Fruit fly (Drosophila melanogaster) whole organism, embryonic: Measurements from ENCODE around the gene sage.

Source experiments
- Bgb ChIP-seq: fragments of 200-800 bp; sonication (Bioruptor generic); IDR thresholded peaks from 2 replicates; pipeline ENCODE4 v1.3.6; 2022; ENCODE audit warnings: missing biosample characterization, missing genetic modification characterization; ENCODE audit not compliant: partially characterized antibody
- C15 ChIP-seq: fragments of 200-800 bp; sonication (Bioruptor generic); IDR thresholded peaks from 3 replicates; pipeline ENCODE4 v1.3.6; 2022; ENCODE audit warnings: missing biosample characterization, missing genetic modification characterization
- CG10431 ChIP-seq: fragments of 200-800 bp; sonication (Bioruptor generic); optimal IDR thresholded peaks from 3 replicates; lab custom pipeline; 2018; ENCODE audit warnings: missing biosample characterization, mild to moderate bottlenecking, missing genetic modification characterization
- CG10543 ChIP-seq: fragments of 200-800 bp; sonication (Bioruptor generic); optimal IDR thresholded peaks from 3 replicates; lab custom pipeline; 2017; ENCODE audit warnings: missing biosample characterization, mild to moderate bottlenecking, missing genetic modification characterization, moderate library complexity
- CG10654 ChIP-seq: fragments of 200-800 bp; sonication (Bioruptor generic); optimal IDR thresholded peaks from 2 replicates; lab custom pipeline; 2016; ENCODE audit warnings: missing biosample characterization, missing genetic modification characterization
- CG10979 ChIP-seq: fragments of 200-800 bp; sonication (Bioruptor generic); optimal IDR thresholded peaks from 2 replicates; lab custom pipeline; 2018; ENCODE audit warnings: missing biosample characterization, mild to moderate bottlenecking, missing genetic modification characterization, moderate library complexity
- CG11456 ChIP-seq: fragments of 200-800 bp; sonication (Bioruptor generic); IDR thresholded peaks from 3 replicates; pipeline ENCODE4 v1.3.6; 2022; ENCODE audit warnings: missing biosample characterization, missing genetic modification characterization
- CG13775 ChIP-seq: fragments of 200-800 bp; sonication (Bioruptor generic); optimal IDR thresholded peaks from 3 replicates; lab custom pipeline; 2017; ENCODE audit warnings: missing biosample characterization, mild to moderate bottlenecking, missing genetic modification characterization
- CG15696 ChIP-seq: fragments of 200-800 bp; sonication (Bioruptor generic); optimal IDR thresholded peaks from 2 replicates; lab custom pipeline; 2019; ENCODE audit warnings: missing biosample characterization, mild to moderate bottlenecking, missing genetic modification characterization, moderate library complexity
- CG1602 ChIP-seq: fragments of 200-800 bp; sonication (Bioruptor generic); optimal IDR thresholded peaks from 3 replicates; lab custom pipeline; 2016; ENCODE audit warnings: missing biosample characterization, missing genetic modification characterization
- CG18619 ChIP-seq: fragments of 200-800 bp; sonication (Bioruptor generic); optimal IDR thresholded peaks from 3 replicates; lab custom pipeline; 2017; ENCODE audit warnings: missing biosample characterization, mild to moderate bottlenecking, missing genetic modification characterization
- CG18764 ChIP-seq: fragments of 200-800 bp; sonication (Bioruptor generic); optimal IDR thresholded peaks from 3 replicates; lab custom pipeline; 2016; ENCODE audit warnings: missing biosample characterization, missing genetic modification characterization
- CG34224 ChIP-seq: fragments of 200-800 bp; sonication (Bioruptor generic); IDR thresholded peaks from 3 replicates; pipeline ENCODE4 v1.3.6; 2022; ENCODE audit warnings: missing biosample characterization, missing genetic modification characterization; ENCODE audit not compliant: partially characterized antibody
- CG4424 ChIP-seq: fragments of 200-800 bp; sonication (Bioruptor generic); optimal IDR thresholded peaks from 3 replicates; lab custom pipeline; 2016; ENCODE audit warnings: missing biosample characterization, missing genetic modification characterization
- CG4820 ChIP-seq: fragments of 200-800 bp; sonication (Bioruptor generic); optimal IDR thresholded peaks from 3 replicates; lab custom pipeline; 2016; ENCODE audit warnings: missing biosample characterization, missing genetic modification characterization
- CG5245 ChIP-seq: fragments of 200-800 bp; sonication (Bioruptor generic); optimal IDR thresholded peaks from 3 replicates; lab custom pipeline; 2016; ENCODE audit warnings: missing biosample characterization, missing genetic modification characterization
- CG5953 ChIP-seq: fragments of 200-800 bp; sonication (Bioruptor generic); IDR thresholded peaks from 2 replicates; pipeline ENCODE4 v1.3.6; 2022; ENCODE audit warnings: missing biosample characterization, missing genetic modification characterization
- CG9797 ChIP-seq: fragments of 200-800 bp; sonication (Bioruptor generic); optimal IDR thresholded peaks from 3 replicates; lab custom pipeline; 2018; ENCODE audit warnings: missing biosample characterization, mild to moderate bottlenecking, missing genetic modification characterization
- CG9817 ChIP-seq: fragments of 200-800 bp; sonication (Bioruptor generic); optimal IDR thresholded peaks from 2 replicates; lab custom pipeline; 2018; ENCODE audit warnings: missing biosample characterization, mild to moderate bottlenecking, missing genetic modification characterization, moderate library complexity
- Chrac-16 ChIP-seq: fragments of 200-800 bp; sonication (Bioruptor generic); optimal IDR thresholded peaks from 3 replicates; lab custom pipeline; 2016; ENCODE audit warnings: missing biosample characterization, missing genetic modification characterization
- Dll ChIP-seq: fragments of 200-800 bp; sonication (Bioruptor generic); IDR thresholded peaks from 4 replicates; pipeline ENCODE4 v1.3.6; 2022; ENCODE audit warnings: missing biosample characterization, missing genetic modification characterization; ENCODE audit not compliant: partially characterized antibody
- Dref ChIP-seq: fragments of 200-800 bp; sonication (Bioruptor generic); IDR thresholded peaks from 2 replicates; pipeline ENCODE4 v1.3.6; 2022; ENCODE audit warnings: missing biosample characterization, missing genetic modification characterization
- Ets97D ChIP-seq: fragments of 200-800 bp; sonication (Bioruptor generic); optimal IDR thresholded peaks from 3 replicates; lab custom pipeline; 2016; ENCODE audit warnings: missing biosample characterization, missing genetic modification characterization
- Fer1 ChIP-seq: fragments of 200-800 bp; sonication (Bioruptor generic); optimal IDR thresholded peaks from 2 replicates; lab custom pipeline; 2017; ENCODE audit warnings: missing biosample characterization, mild to moderate bottlenecking, missing genetic modification characterization
- Fer3 ChIP-seq: fragments of 200-800 bp; sonication (Bioruptor generic); optimal IDR thresholded peaks from 2 replicates; lab custom pipeline; 2018; ENCODE audit warnings: missing biosample characterization, mild to moderate bottlenecking, missing genetic modification characterization, moderate library complexity
- GATAe ChIP-seq: fragments of 200-800 bp; sonication (Bioruptor generic); conservative IDR thresholded peaks from 2 replicates; pipeline ENCODE4 v1.3.6; 2022; ENCODE audit warnings: missing biosample characterization, missing genetic modification characterization
- HLH54F ChIP-seq: fragments of 200-800 bp; sonication (Bioruptor generic); optimal IDR thresholded peaks from 3 replicates; lab custom pipeline; 2016; ENCODE audit warnings: missing biosample characterization, missing genetic modification characterization
- Hmr ChIP-seq: fragments of 200-800 bp; sonication (Bioruptor generic); optimal IDR thresholded peaks from 3 replicates; lab custom pipeline; 2017; ENCODE audit warnings: mild to moderate bottlenecking, missing biosample characterization, missing genetic modification reagents, missing genetic modification characterization
- Mad ChIP-seq: fragments of 200-800 bp; sonication (Bioruptor generic); optimal IDR thresholded peaks from 2 replicates; lab custom pipeline; 2016; ENCODE audit warnings: missing biosample characterization, missing genetic modification characterization
- NFAT ChIP-seq: fragments of 200-800 bp; sonication (Bioruptor generic); IDR thresholded peaks from 2 replicates; pipeline ENCODE4 v1.3.6; 2022; ENCODE audit warnings: missing biosample characterization, missing genetic modification characterization
- Opbp ChIP-seq: fragments of 200-800 bp; sonication (Bioruptor generic); IDR thresholded peaks from 3 replicates; pipeline ENCODE4 v1.3.6; 2022; ENCODE audit warnings: missing biosample characterization, missing genetic modification characterization; ENCODE audit not compliant: partially characterized antibody
- Ptx1 ChIP-seq: fragments of 200-800 bp; sonication (Bioruptor generic); IDR thresholded peaks from 2 replicates; pipeline ENCODE4 v1.3.6; 2022; ENCODE audit warnings: missing biosample characterization, missing genetic modification characterization
- Ravus ChIP-seq: fragments of 200-800 bp; sonication (Bioruptor generic); IDR thresholded peaks from 2 replicates; pipeline ENCODE4 v1.3.6; 2022; ENCODE audit warnings: missing biosample characterization, missing genetic modification characterization
- aop ChIP-seq: fragments of 200-800 bp; sonication (Bioruptor generic); IDR thresholded peaks from 2 replicates; pipeline ENCODE4 v1.3.6; 2022; ENCODE audit warnings: missing biosample characterization, missing genetic modification characterization
- chn ChIP-seq: fragments of 200-800 bp; sonication (Bioruptor generic); optimal IDR thresholded peaks from 2 replicates; lab custom pipeline; 2016; ENCODE audit warnings: missing biosample characterization, missing genetic modification characterization
- cwo ChIP-seq: fragments of 200-800 bp; sonication (Bioruptor generic); optimal IDR thresholded peaks from 3 replicates; lab custom pipeline; 2017; ENCODE audit warnings: missing biosample characterization, missing genetic modification characterization, mild to moderate bottlenecking, moderate library complexity, missing genetic modification reagents
- dan ChIP-seq: fragments of 200-800 bp; sonication (Bioruptor generic); IDR thresholded peaks from 2 replicates; pipeline ENCODE4 v1.3.6; 2022; ENCODE audit warnings: missing biosample characterization, missing genetic modification characterization
- fd3F ChIP-seq: fragments of 200-800 bp; sonication (Bioruptor generic); optimal IDR thresholded peaks from 2 replicates; lab custom pipeline; 2018; ENCODE audit warnings: missing biosample characterization, mild to moderate bottlenecking, missing genetic modification characterization, moderate library complexity
- fd64A ChIP-seq: fragments of 200-800 bp; sonication (Bioruptor generic); optimal IDR thresholded peaks from 3 replicates; lab custom pipeline; 2018; ENCODE audit warnings: missing biosample characterization, mild to moderate bottlenecking, missing genetic modification characterization
- h ChIP-seq: fragments of >200 bp; optimal IDR thresholded peaks from 2 replicates; lab custom pipeline; 2017
- lab ChIP-seq: fragments of 200-800 bp; sonication (Bioruptor generic); optimal IDR thresholded peaks from 3 replicates; lab custom pipeline; 2017; ENCODE audit warnings: missing biosample characterization, missing genetic modification characterization, mild to moderate bottlenecking, moderate library complexity, missing genetic modification reagents
- lilli ChIP-seq: fragments of 200-800 bp; sonication (Bioruptor generic); optimal IDR thresholded peaks from 3 replicates; lab custom pipeline; 2016; ENCODE audit warnings: missing biosample characterization, missing genetic modification characterization
- mld ChIP-seq: fragments of 200-800 bp; sonication (Bioruptor generic); IDR thresholded peaks from 3 replicates; pipeline ENCODE4 v1.3.6; 2022; ENCODE audit warnings: missing biosample characterization, missing genetic modification characterization; ENCODE audit not compliant: partially characterized antibody
- nerfin-2 ChIP-seq: fragments of 200-800 bp; sonication (Bioruptor generic); IDR thresholded peaks from 2 replicates; pipeline ENCODE4 v1.3.6; 2022; ENCODE audit warnings: missing biosample characterization, missing genetic modification characterization; ENCODE audit not compliant: partially characterized antibody
- p53 ChIP-seq: fragments of 200-800 bp; sonication (Bioruptor generic); optimal IDR thresholded peaks from 2 replicates; lab custom pipeline; 2016; ENCODE audit warnings: missing biosample characterization, missing genetic modification characterization
- phol ChIP-seq: fragments of 200-800 bp; sonication (Bioruptor generic); optimal IDR thresholded peaks from 3 replicates; lab custom pipeline; 2018; ENCODE audit warnings: missing biosample characterization, mild to moderate bottlenecking, missing genetic modification characterization, moderate library complexity
- salm ChIP-seq: fragments of 200-800 bp; sonication (Bioruptor generic); optimal IDR thresholded peaks from 2 replicates; lab custom pipeline; 2018; ENCODE audit warnings: missing biosample characterization, mild to moderate bottlenecking, missing genetic modification characterization
- sna ChIP-seq: fragments of 200-800 bp; sonication (Bioruptor generic); IDR thresholded peaks from 2 replicates; pipeline ENCODE4 v1.3.6; 2022; ENCODE audit warnings: missing biosample characterization, missing genetic modification characterization; ENCODE audit not compliant: partially characterized antibody
- vvl ChIP-seq: fragments of 200-800 bp; sonication (Bioruptor generic); IDR thresholded peaks from 2 replicates; pipeline ENCODE4 v1.3.6; 2022; ENCODE audit warnings: missing biosample characterization, missing genetic modification characterization

The sage gene

dm6 chr3R:9260421-9260973, 3.4 kb downstream of the sage start, which contains the start of gene ATP6AP2 (continued):
- TF ChIP-seq Ets97D (GFP tag; lab: Kevin White, UChicago) (peak; percentile 79), CG5953 (GFP tag; lab: Robert Waterston, UW) (0 out of 2 replicates have a peak, but pooled peaks have one; percentile 28), CG9817 (tag; lab: Kevin White, UChicago) (peak; percentile 49), CG18619 (GFP tag; lab: Kevin White, UChicago) (no peak), p53 (GFP tag; lab: Kevin White, UChicago) (no peak), C15 (GFP tag; lab: Robert Waterston, UW) (0 out of 3 replicates have a peak, but pooled peaks have one; percentile 28), CG1602 (peak; percentile 32), CG5245 (peak; percentile 6), lilli (peak; percentile 58), Ravus (GFP tag; lab: Robert Waterston, UW) (no peak), dan (GFP tag; lab: Robert Waterston, UW) (no peak), CG4424 (peak; percentile 44), CG10543 (GFP tag; lab: Kevin White, UChicago) (peak; percentile 67), h (lab: Kevin White, UChicago) (no peak), Chrac-16 (GFP tag; lab: Kevin White, UChicago) (peak; percentile 44), NFAT (peak; percentile 70; the same call in 1 of the 2 replicates), vvl (peak; percentile 77), CG34224 (GFP tag; lab: Robert Waterston, UW) (peak; percentile 74), Dll (GFP tag; lab: Robert Waterston, UW) (peak; percentile 78; the same call in 3 of the 4 replicates), Hmr (GFP tag; lab: Kevin White, UChicago) (peak; percentile 71), Dref (GFP tag; lab: Robert Waterston, UW) (peak; percentile 96), Mad (GFP tag; lab: Kevin White, UChicago) (peak; percentile 36), Opbp (GFP tag; lab: Robert Waterston, UW) (peak; percentile 85; the same call in 2 of the 3 replicates), Bgb (GFP tag; lab: Robert Waterston, UW) (peak; percentile 86), CG11456 (GFP tag; lab: Robert Waterston, UW) (peak; percentile 72; the same call in 2 of the 3 replicates), aop (GFP tag; lab: Robert Waterston, UW) (no peak), cwo (GFP tag; lab: Kevin White, UChicago) (peak; percentile 19), fd64A (GFP tag; lab: Kevin White, UChicago) (no peak), lab (GFP tag; lab: Kevin White, UChicago) (no peak), sna (GFP tag; lab: Robert Waterston, UW) (peak; percentile 63), CG10979 (peak; percentile 38), chn (GFP tag; lab: Kevin White, UChicago) (peak; percentile 61), CG4820 (GFP tag; lab: Kevin White, UChicago) (peak; percentile 27), CG9797 (GFP tag; lab: Kevin White, UChicago) (peak; percentile 24), CG10654 (GFP tag; lab: Kevin White, UChicago) (peak; percentile 13), phol (tag; lab: Kevin White, UChicago) (peak; percentile 69), GATAe (no peak), CG10431 (no peak), salm (tag; lab: Kevin White, UChicago) (peak; percentile 50), Fer1 (GFP tag; lab: Kevin White, UChicago) (peak; percentile 18), CG15696 (tag; lab: Kevin White, UChicago) (peak; percentile 44), nerfin-2 (GFP tag; lab: Robert Waterston, UW) (peak; percentile 63), HLH54F (GFP tag; lab: Kevin White, UChicago) (peak; percentile 25), Ptx1 (GFP tag; lab: Robert Waterston, UW) (peak; percentile 47; the same call in 1 of the 2 replicates), fd3F (peak; percentile 32), CG18764 (peak; percentile 50), Fer3 (tag; lab: Kevin White, UChicago) (peak; percentile 64), mld (GFP tag; lab: Robert Waterston, UW) (0 out of 3 replicates have a peak, but pooled peaks have one; percentile 48), CG13775 (GFP tag; lab: Kevin White, UChicago) (peak; percentile 29)
